Worm (Caenorhabditis elegans): ENCODE results near the gene F38E9.6.

The F38E9.6 gene

ce11 chrX:16404815-16405214, 27.4 kb upstream of the F38E9.6 start (continued):
- TF ChIP-seq B0019.2 (GFP tag; conservative IDR thresholded peaks at IDR 0.05): no peak
- no peak for TF ChIP-seq D2030.7 (GFP tag; IDR thresholded peaks at IDR 0.05)
- no peak for TF ChIP-seq fkh-3 (tag; optimal IDR thresholded peaks at IDR 0.05)
- TF ChIP-seq nfya-1 (tag; optimal IDR thresholded peaks at IDR 0.05; ENCODE audit: borderline replicate concordance, insufficient read depth): no peak

- no peak for TF ChIP-seq tbx-9 (tag; optimal IDR thresholded peaks at IDR 0.05; ENCODE audit: borderline replicate concordance)
- TF ChIP-seq madf-3 (GFP tag; IDR thresholded peaks at IDR 0.05): 0 out of 2 replicates have a peak, but pooled peaks have one; percentile 60
- TF ChIP-seq F39B2.1 (GFP tag; IDR thresholded peaks at IDR 0.05): no peak
These were observed 25.6 kb upstream of the F38E9.6 start for ce11 chrX:16406632-16407031.

ce11 chrX:16409220-16409619, 23.0 kb upstream of the F38E9.6 start:
- no peak for TF ChIP-seq nfya-2 (GFP tag; IDR thresholded peaks at IDR 0.05)
- peak; percentile 93 for TF ChIP-seq madf-10 (tag; optimal IDR thresholded peaks at IDR 0.05)
- peak; percentile 40; the same call in 1 of the 2 replicates for TF ChIP-seq zfh-2 (GFP tag; conservative IDR thresholded peaks at IDR 0.05)

ce11 chrX:16411985-16412384, 20.3 kb upstream of the F38E9.6 start:
- TF ChIP-seq cebp-1 (GFP tag; IDR thresholded peaks at IDR 0.05): no peak; the same call in 1 of the 2 replicates
- TF ChIP-seq cebp-1 (tag; optimal IDR thresholded peaks at IDR 0.05): peak; percentile 87
- TF ChIP-seq snpc-1.3 (tag; optimal IDR thresholded peaks at IDR 0.05; ENCODE audit: insufficient read depth): no peak

- TF ChIP-seq Y56A3A.18 (GFP tag; IDR thresholded peaks at IDR 0.05): no peak
- no peak for TF ChIP-seq gei-17 (GFP tag; optimal IDR thresholded peaks at IDR 0.05)
- no peak for TF ChIP-seq egl-44 (GFP tag; IDR thresholded peaks at IDR 0.05)
- TF ChIP-seq F10E7.11 (tag; optimal IDR thresholded peaks at IDR 0.05): no peak
- no peak for TF ChIP-seq tbp1 (GFP tag; optimal IDR thresholded peaks at IDR 0.05)
- TF ChIP-seq nhr-80 (tag; optimal IDR thresholded peaks at IDR 0.05): peak; percentile 45
These were observed 18.8 kb upstream of the F38E9.6 start for ce11 chrX:16413208-16413995.

- TF ChIP-seq pbrm-1 (GFP tag; IDR thresholded peaks at IDR 0.05) (0 out of 2 replicates have a peak, but pooled peaks have one; percentile 16), ama-1 (optimal IDR thresholded peaks at IDR 0.05) (no peak), ama-1 (GFP tag; optimal IDR thresholded peaks at IDR 0.05) (no peak), unc-62 (GFP tag; optimal IDR thresholded peaks at IDR 0.05) (no peak), dox-1 (GFP tag; IDR thresholded peaks at IDR 0.05) (0 out of 2 replicates have a peak, but pooled peaks have one; percentile 23), C17E4.6 (GFP tag; IDR thresholded peaks at IDR 0.05) (no peak)
These were observed 17.7 kb upstream of the F38E9.6 start for ce11 chrX:16414572-16414971.

ce11 chrX:16416790-16417330, 15.4 kb upstream of the F38E9.6 start, which contains the start of gene eat-17:
Gene eat-17 (minus strand): TSS chrX:16416840.
- 0 out of 2 replicates have a peak, but pooled peaks have one; percentile 19 for TF ChIP-seq aptf-3 (GFP tag; IDR thresholded peaks at IDR 0.05)
- no peak for TF ChIP-seq pbrm-1 (GFP tag; IDR thresholded peaks at IDR 0.05)
- no peak for TF ChIP-seq chd-7 (tag; optimal IDR thresholded peaks at IDR 0.05)
- TF ChIP-seq let-526 (GFP tag; IDR thresholded peaks at IDR 0.05): no peak
- no peak for TF ChIP-seq rpc-1 (optimal IDR thresholded peaks at IDR 0.05)
- no peak for TF ChIP-seq rpc-1 (tag; optimal IDR thresholded peaks at IDR 0.05)
- no peak for TF ChIP-seq lir-1 (GFP tag; conservative IDR thresholded peaks at IDR 0.05)
- no peak for TF ChIP-seq cebp-1 (GFP tag; IDR thresholded peaks at IDR 0.05)
- no peak for TF ChIP-seq cebp-1 (tag; optimal IDR thresholded peaks at IDR 0.05)
- TF ChIP-seq lag-1 (GFP tag; IDR thresholded peaks at IDR 0.05): no peak
- peak; percentile 88 for TF ChIP-seq zfh-2 (GFP tag; conservative IDR thresholded peaks at IDR 0.05)
- TF ChIP-seq akir-1 (GFP tag; optimal IDR thresholded peaks at IDR 0.05): no peak
- no peak for TF ChIP-seq B0035.1 (tag; optimal IDR thresholded peaks at IDR 0.05)
